Worm (Caenorhabditis elegans): ENCODE measurements around the gene C07G2.5.
A peak's percentile ranks its signal among the peaks of the same experiment; 100 is the strongest.

The C07G2.5 gene

ce11 chrIII:4475428-4475968 is 23.3 kb downstream of the C07G2.5 start, which contains the start of gene rps-1 (continued):
- TF ChIP-seq aly-2 (tag; optimal IDR thresholded peaks at IDR 0.05) (peak; percentile 89), lin-11 (tag; optimal IDR thresholded peaks at IDR 0.05) (peak; percentile 98), peb-1 (tag; optimal IDR thresholded peaks at IDR 0.05) (no peak), nhr-10 (tag; optimal IDR thresholded peaks at IDR 0.05) (peak; percentile 90), skn-1 (tag; optimal IDR thresholded peaks at IDR 0.05) (peak; percentile 92), nhr-77 (tag; optimal IDR thresholded peaks at IDR 0.05) (peak; percentile 92), nhr-21 (tag; optimal IDR thresholded peaks at IDR 0.05) (peak; percentile 99), C34F6.9 (tag; optimal IDR thresholded peaks at IDR 0.05) (peak; percentile 100), egl-27 (tag; optimal IDR thresholded peaks at IDR 0.05) (peak; percentile 97), nhr-25 (tag; optimal IDR thresholded peaks at IDR 0.05) (peak; percentile 99), blmp-1 (tag; optimal IDR thresholded peaks at IDR 0.05; ENCODE audit: insufficient read depth) (peak; percentile 95), gmeb-1 (tag; optimal IDR thresholded peaks at IDR 0.05) (peak; percentile 96), ZK546.5 (tag; optimal IDR thresholded peaks at IDR 0.05) (peak; percentile 84), ama-1 (optimal IDR thresholded peaks at IDR 0.05) (peak; percentile 47), nhr-237 (tag; optimal IDR thresholded peaks at IDR 0.05) (peak; percentile 89), fos-1 (tag; optimal IDR thresholded peaks at IDR 0.05) (peak; percentile 99), sem-4 (tag; optimal IDR thresholded peaks at IDR 0.05) (peak; percentile 100)

ce11 chrIII:4474908-4475307 is 23.9 kb downstream of the C07G2.5 start, which contains the start of gene ifet-1:
Gene ifet-1 (minus strand): TSS chrIII:4475150.
- TF ChIP-seq lsy-2 (tag; optimal IDR thresholded peaks at IDR 0.05) (no peak), ama-1 (optimal IDR thresholded peaks at IDR 0.05) (no peak), mab-5 (tag; optimal IDR thresholded peaks at IDR 0.05) (no peak), sma-3 (GFP tag; optimal IDR thresholded peaks at IDR 0.05) (no peak), R02D3.7 (tag; optimal IDR thresholded peaks at IDR 0.05) (no peak), unc-55 (GFP tag; optimal IDR thresholded peaks at IDR 0.05) (no peak), blmp-1 (tag; optimal IDR thresholded peaks at IDR 0.05; ENCODE audit: insufficient read depth) (no peak), zag-1 (tag; optimal IDR thresholded peaks at IDR 0.05) (no peak), C34F6.9 (tag; optimal IDR thresholded peaks at IDR 0.05) (no peak), egl-27 (tag; optimal IDR thresholded peaks at IDR 0.05) (no peak), ztf-1 (GFP tag; conservative IDR thresholded peaks at IDR 0.05) (no peak), Y55F3AM.14 (GFP tag; optimal IDR thresholded peaks at IDR 0.05) (no peak), ceh-16 (tag; optimal IDR thresholded peaks at IDR 0.05) (no peak), unc-39 (tag; optimal IDR thresholded peaks at IDR 0.05) (no peak), nhr-129 (tag; optimal IDR thresholded peaks at IDR 0.05) (no peak), ztf-4 (tag; optimal IDR thresholded peaks at IDR 0.05) (no peak), snpc-4 (tag; optimal IDR thresholded peaks at IDR 0.05) (no peak)

- TF ChIP-seq lin-11 (tag; optimal IDR thresholded peaks at IDR 0.05) (peak; percentile 35), gmeb-1 (tag; optimal IDR thresholded peaks at IDR 0.05) (peak; percentile 50), ztf-4 (tag; optimal IDR thresholded peaks at IDR 0.05) (peak; percentile 2), nhr-237 (tag; optimal IDR thresholded peaks at IDR 0.05) (no peak), alr-1 (tag; optimal IDR thresholded peaks at IDR 0.05) (no peak), dmd-4 (tag; optimal IDR thresholded peaks at IDR 0.05) (no peak), Y55F3AM.14 (GFP tag; optimal IDR thresholded peaks at IDR 0.05) (peak; percentile 63), nhr-23 (tag; optimal IDR thresholded peaks at IDR 0.05) (no peak), sem-4 (tag; optimal IDR thresholded peaks at IDR 0.05) (peak; percentile 45), sma-3 (GFP tag; optimal IDR thresholded peaks at IDR 0.05) (peak; percentile 63), nhr-129 (tag; optimal IDR thresholded peaks at IDR 0.05) (peak; percentile 73), egl-27 (tag; optimal IDR thresholded peaks at IDR 0.05) (no peak), C34F6.9 (tag; optimal IDR thresholded peaks at IDR 0.05) (peak; percentile 44), F13H6.1 (tag; optimal IDR thresholded peaks at IDR 0.05) (peak; percentile 55), crh-2 (tag; optimal IDR thresholded peaks at IDR 0.05) (peak; percentile 61), ceh-16 (tag; optimal IDR thresholded peaks at IDR 0.05) (no peak), sma-9 (GFP tag; optimal IDR thresholded peaks at IDR 0.05) (peak; percentile 55), sma-9 (tag; optimal IDR thresholded peaks at IDR 0.05) (no peak), nhr-25 (tag; optimal IDR thresholded peaks at IDR 0.05) (peak; percentile 30), snpc-4 (tag; optimal IDR thresholded peaks at IDR 0.05) (no peak), lsy-2 (tag; optimal IDR thresholded peaks at IDR 0.05) (peak; percentile 61 to 78), unc-62 (GFP tag; optimal IDR thresholded peaks at IDR 0.05) (no peak), nhr-21 (tag; optimal IDR thresholded peaks at IDR 0.05) (peak; percentile 74), mdl-1 (tag; optimal IDR thresholded peaks at IDR 0.05) (no peak), nhr-6 (tag; optimal IDR thresholded peaks at IDR 0.05) (no peak), nhr-11 (tag; optimal IDR thresholded peaks at IDR 0.05) (no peak), blmp-1 (tag; optimal IDR thresholded peaks at IDR 0.05; ENCODE audit: insufficient read depth) (peak; percentile 4), peb-1 (tag; optimal IDR thresholded peaks at IDR 0.05) (no peak), lin-13 (GFP tag; optimal IDR thresholded peaks at IDR 0.05) (peak; percentile 56), unc-55 (GFP tag; optimal IDR thresholded peaks at IDR 0.05) (peak; percentile 52), ztf-1 (GFP tag; conservative IDR thresholded peaks at IDR 0.05) (no peak), fos-1 (tag; optimal IDR thresholded peaks at IDR 0.05) (peak; percentile 59), skn-1 (tag; optimal IDR thresholded peaks at IDR 0.05) (no peak), elt-3 (tag; optimal IDR thresholded peaks at IDR 0.05) (no peak)
Observed at ce11 chrIII:4470793-4471192, 28.0 kb downstream of the C07G2.5 start.
